Fruit fly (Drosophila melanogaster) whole organism, wandering third instar larva: ENCODE results near the gene CG34181.

ENCODE experiments used
- Abd-B ChIP-seq: fragments of >200 bp; optimal IDR thresholded peaks from 2 replicates; lab custom pipeline; 2017; ENCODE audit warnings: missing biosample characterization, missing genetic modification characterization
- CG9705 ChIP-seq: fragments of 200-800 bp; sonication (Bioruptor generic); optimal IDR thresholded peaks from 2 replicates; lab custom pipeline; 2018; ENCODE audit warnings: missing biosample characterization, mild to moderate bottlenecking, missing genetic modification characterization
- CrebA ChIP-seq: fragments of 200-800 bp; sonication (Bioruptor generic); optimal IDR thresholded peaks from 2 replicates; lab custom pipeline; 2016; ENCODE audit warnings: missing biosample characterization, mild to moderate bottlenecking, missing genetic modification characterization, borderline replicate concordance
- GATAd ChIP-seq: sonication (Bioruptor generic); optimal IDR thresholded peaks from 2 replicates; lab custom pipeline; 2016; ENCODE audit warnings: missing biosample characterization, missing genetic modification characterization
- HLH106 ChIP-seq: fragments of 200-800 bp; optimal IDR thresholded peaks from 3 replicates; lab custom pipeline; 2019; ENCODE audit warnings: missing biosample characterization, mild to moderate bottlenecking, missing genetic modification characterization, moderate library complexity
- Hnf4 ChIP-seq: fragments of 200-800 bp; sonication (Bioruptor generic); optimal IDR thresholded peaks from 2 replicates; lab custom pipeline; 2016; ENCODE audit warnings: missing biosample characterization, mild to moderate bottlenecking, missing genetic modification characterization
- Hr78 ChIP-seq: fragments of >200 bp; optimal IDR thresholded peaks from 2 replicates; lab custom pipeline; 2017; ENCODE audit warnings: missing biosample characterization, missing genetic modification characterization
- Jra ChIP-seq: sonication (Bioruptor generic); optimal IDR thresholded peaks from 2 replicates; lab custom pipeline; 2016; ENCODE audit warnings: missing biosample characterization, missing genetic modification characterization
- Mio ChIP-seq: sonication (Bioruptor generic); optimal IDR thresholded peaks from 2 replicates; lab custom pipeline; 2016; ENCODE audit warnings: missing biosample characterization, missing genetic modification characterization
- Myc ChIP-seq: fragments of >200 bp; optimal IDR thresholded peaks from 2 replicates; lab custom pipeline; 2017
- N ChIP-seq: fragments of >200 bp; optimal IDR thresholded peaks from 2 replicates; lab custom pipeline; 2018; ENCODE audit warnings: missing biosample characterization, missing external identifiers, missing genetic modification characterization
- OdsH ChIP-seq: fragments of 200-800 bp; sonication (Bioruptor generic); optimal IDR thresholded peaks from 2 replicates; lab custom pipeline; 2016; ENCODE audit warnings: missing biosample characterization, mild to moderate bottlenecking, missing genetic modification characterization
- Rel ChIP-seq, 2 experiments: fragments of 200-800 bp; sonication (Bioruptor generic) in 1 of 2; optimal IDR thresholded peaks; 2 replicates in 1 of 2; 3 replicates in 1 of 2; lab custom pipeline; 2016 to 2019; ENCODE audit warnings: mild to moderate bottlenecking in 2 of 2, missing biosample characterization in 2 of 2, missing genetic modification characterization in 2 of 2, moderate library complexity in 1 of 2
- Sp1 ChIP-seq: fragments of 200-800 bp; sonication (Bioruptor generic); optimal IDR thresholded peaks from 3 replicates; lab custom pipeline; 2019; ENCODE audit warnings: missing biosample characterization, mild to moderate bottlenecking, missing genetic modification characterization, moderate library complexity
- Vsx2 ChIP-seq: fragments of 200-300, 225-300 bp; sonication (Bioruptor generic); optimal IDR thresholded peaks from 2 replicates; lab custom pipeline; 2018; ENCODE audit warnings: missing biosample characterization, missing genetic modification characterization; ENCODE audit not compliant: partially characterized antibody
- br ChIP-seq: fragments of 200-800 bp; sonication (Bioruptor generic); optimal IDR thresholded peaks from 2 replicates; lab custom pipeline; 2016; ENCODE audit warnings: missing biosample characterization, missing genetic modification characterization
- brk ChIP-seq: fragments of 200-800 bp; sonication (Bioruptor generic); optimal IDR thresholded peaks from 2 replicates; lab custom pipeline; 2016; ENCODE audit warnings: missing biosample characterization, mild to moderate bottlenecking, missing genetic modification characterization
- dl ChIP-seq, 2 experiments: fragments of 175-275, 200-275 bp in 1 of 2; fragments of 200-275 bp in 1 of 2; sonication (Bioruptor generic); optimal IDR thresholded peaks; lab custom pipeline; 2018; ENCODE audit warnings: mild to moderate bottlenecking in 2 of 2, missing biosample characterization in 2 of 2, missing genetic modification characterization in 2 of 2, moderate library complexity in 2 of 2; ENCODE audit not compliant: partially characterized antibody in 2 of 2, insufficient read depth in 1 of 2
- dmrt93B ChIP-seq: fragments of 200-800 bp; sonication (Bioruptor generic); optimal IDR thresholded peaks from 2 replicates; lab custom pipeline; 2018; ENCODE audit warnings: missing biosample characterization, mild to moderate bottlenecking, missing genetic modification characterization
- ey ChIP-seq: fragments of 200-800 bp; sonication (Bioruptor generic); optimal IDR thresholded peaks from 2 replicates; lab custom pipeline; 2016; ENCODE audit warnings: missing biosample characterization, missing genetic modification characterization
- foxo ChIP-seq, 2 experiments: fragments of 200-800 bp; sonication (Bioruptor generic); optimal IDR thresholded peaks; 2 replicates in 1 of 2; 3 replicates in 1 of 2; lab custom pipeline; 2016 to 2017; ENCODE audit warnings: missing biosample characterization in 2 of 2, missing genetic modification characterization in 2 of 2
- h ChIP-seq: fragments of 200-800 bp; sonication (Bioruptor generic); optimal IDR thresholded peaks from 3 replicates; lab custom pipeline; 2016; ENCODE audit warnings: missing biosample characterization, mild to moderate bottlenecking, missing genetic modification characterization
- pan ChIP-seq: fragments of >200 bp; optimal IDR thresholded peaks from 2 replicates; lab custom pipeline; 2017
- psq ChIP-seq: fragments of 200-800 bp; sonication (Bioruptor generic); optimal IDR thresholded peaks from 3 replicates; lab custom pipeline; 2017; ENCODE audit warnings: missing biosample characterization, mild to moderate bottlenecking, missing genetic modification characterization, moderate library complexity
- sv ChIP-seq: fragments of 200-800 bp; sonication (Bioruptor generic); optimal IDR thresholded peaks from 3 replicates; lab custom pipeline; 2016; ENCODE audit warnings: missing biosample characterization, missing genetic modification characterization
- tai ChIP-seq: sonication (Bioruptor generic); optimal IDR thresholded peaks from 2 replicates; lab custom pipeline; 2016; ENCODE audit warnings: missing biosample characterization, missing genetic modification characterization
- usp ChIP-seq: fragments of >200 bp; optimal IDR thresholded peaks from 2 replicates; lab custom pipeline; 2017; ENCODE audit warnings: missing biosample characterization, missing genetic modification characterization
- woc ChIP-seq: sonication (Bioruptor generic); optimal IDR thresholded peaks from 2 replicates; lab custom pipeline; 2016; ENCODE audit warnings: missing biosample characterization, mild to moderate bottlenecking, missing genetic modification characterization

Gene CG34181

DNA sequence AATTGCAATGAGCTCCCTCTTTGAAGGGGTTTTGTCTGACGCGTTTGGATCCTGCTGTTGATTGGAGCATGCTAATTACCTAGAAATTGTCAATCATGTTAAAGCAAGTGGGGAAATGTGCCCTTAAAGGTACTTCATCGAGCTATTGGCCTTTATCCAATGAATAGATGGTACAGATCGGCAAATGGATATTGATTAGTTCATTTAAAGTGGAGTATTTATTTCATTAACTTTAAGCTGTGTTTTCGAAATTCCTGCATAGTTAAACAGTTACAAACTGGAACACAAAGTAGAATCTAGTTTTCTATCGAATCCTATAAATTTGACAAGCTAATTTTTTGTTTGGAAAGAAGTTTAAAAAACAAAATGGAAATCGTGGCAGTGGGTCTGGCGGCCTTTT lies at the start of gene CG34181:
TSS of gene CG34181 (plus strand) at position 301 of the 400 bp plus-strand sequence.
- no peak for TF ChIP-seq usp (GFP tag; lab: Kevin White, UChicago)
- no peak for TF ChIP-seq N (GFP tag; lab: Kevin White, UChicago)
- no peak for TF ChIP-seq Abd-B
- no peak for TF ChIP-seq brk (GFP tag; lab: Kevin White, UChicago)
- TF ChIP-seq CrebA (GFP tag; lab: Kevin White, UChicago) = no peak
- TF ChIP-seq Myc (lab: Kevin White, UChicago) = no peak
- no peak for TF ChIP-seq OdsH (GFP tag; lab: Kevin White, UChicago)
- TF ChIP-seq CG9705 (GFP tag; lab: Kevin White, UChicago) = no peak
- TF ChIP-seq, all 38 proteins: peak for 0

DNA sequence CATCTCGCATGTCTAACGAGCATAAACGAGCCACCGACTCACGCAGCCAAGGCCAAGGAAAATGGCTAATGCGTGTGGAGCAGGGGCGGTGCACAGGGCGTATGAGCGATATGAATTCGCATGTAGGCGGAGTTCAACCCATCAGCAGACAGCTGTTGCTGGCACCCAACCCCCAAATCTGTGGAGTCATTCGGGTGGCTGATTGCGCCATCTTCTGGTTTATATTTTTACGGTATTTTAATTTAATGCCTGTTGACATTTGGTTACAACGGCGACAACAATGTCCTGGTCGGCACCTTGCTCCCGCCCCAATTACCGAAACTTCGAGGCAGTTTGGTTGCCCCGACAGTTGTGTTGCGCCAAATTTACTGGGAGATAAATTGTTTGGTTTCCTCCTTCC lies 46.4 kb upstream of the CG34181 start:
- no peak for TF ChIP-seq tai (GFP tag; lab: Kevin White, UChicago)
- TF ChIP-seq sv (GFP tag; lab: Kevin White, UChicago) = no peak
- no peak for TF ChIP-seq GATAd (GFP tag; lab: Kevin White, UChicago)
- TF ChIP-seq dmrt93B (GFP tag; lab: Kevin White, UChicago) = no peak
- no peak for TF ChIP-seq Sp1 (GFP tag; lab: Kevin White, UChicago)
- no peak for TF ChIP-seq psq (GFP tag; lab: Kevin White, UChicago)
- TF ChIP-seq foxo (GFP tag; optimal IDR thresholded peaks at IDR 0.05; lab: Kevin White, UChicago) = no peak
- no peak for TF ChIP-seq pan

DNA sequence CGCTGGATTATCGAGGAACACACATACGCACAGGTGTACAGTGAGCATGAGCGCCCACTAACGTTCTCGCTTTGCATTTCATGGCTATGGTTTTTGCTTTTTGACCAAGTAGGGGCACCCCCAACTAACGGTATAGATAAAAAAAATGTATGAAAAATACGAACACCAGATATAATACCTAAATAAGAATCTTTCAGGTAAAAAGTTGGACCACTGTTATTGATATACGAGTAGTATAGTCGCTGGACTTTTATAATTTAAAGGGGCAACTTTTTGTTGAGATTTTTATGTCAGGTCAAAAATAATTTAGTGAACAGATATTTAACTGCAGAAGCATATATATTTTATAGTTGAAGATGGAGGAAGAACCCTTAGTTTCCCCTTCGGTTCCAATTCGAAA lies 40.0 kb upstream of the CG34181 start, which contains the start of gene CG17005:
TSS of gene CG17005 (plus strand) at position 301 of the 400 bp plus-strand sequence.
- TF ChIP-seq Jra (GFP tag; lab: Kevin White, UChicago) (no peak), sv (GFP tag; lab: Kevin White, UChicago) (no peak), dl (GFP tag; optimal IDR thresholded peaks at IDR 0.05; lab: Kevin White, UChicago; ENCODE audit: insufficient read depth in 1 of 2, partially characterized antibody in 2 of 2) (no peak), Hnf4 (GFP tag; lab: Kevin White, UChicago) (no peak), Mio (GFP tag; lab: Kevin White, UChicago) (no peak), ey (GFP tag; lab: Kevin White, UChicago) (no peak), Myc (lab: Kevin White, UChicago) (no peak), br (no peak), usp (GFP tag; lab: Kevin White, UChicago) (no peak)

DNA sequence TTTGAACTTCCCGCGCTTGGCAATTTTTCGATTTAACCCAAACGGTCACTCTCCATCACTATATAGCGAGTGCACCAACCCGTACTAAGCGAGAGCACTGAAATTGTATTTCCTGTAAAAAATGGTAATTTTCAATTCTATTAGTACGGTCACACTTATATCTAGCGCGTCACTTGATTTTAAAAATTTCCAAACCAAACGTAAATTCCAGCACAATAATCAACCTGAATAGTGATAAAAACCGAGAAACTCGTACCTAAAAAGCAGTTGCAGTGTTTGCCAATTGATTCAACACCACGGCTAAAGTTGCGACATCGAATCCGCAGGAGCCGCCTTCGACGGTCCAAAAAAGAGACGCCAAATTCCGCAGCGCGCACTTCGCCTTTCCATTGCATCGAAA lies 36.8 kb upstream of the CG34181 start, which contains the start of gene Cks30A:
TSS of gene Cks30A (plus strand) at position 136 of the 400 bp plus-strand sequence.
- no peak for TF ChIP-seq N (GFP tag; lab: Kevin White, UChicago)
- TF ChIP-seq sv (GFP tag; lab: Kevin White, UChicago) = no peak
- TF ChIP-seq CrebA (GFP tag; lab: Kevin White, UChicago) = no peak
- TF ChIP-seq usp (GFP tag; lab: Kevin White, UChicago) = no peak
- no peak for TF ChIP-seq br
- TF ChIP-seq HLH106 = no peak
- TF ChIP-seq Mio (GFP tag; lab: Kevin White, UChicago) = no peak
- no peak for TF ChIP-seq GATAd (GFP tag; lab: Kevin White, UChicago)

DNA sequence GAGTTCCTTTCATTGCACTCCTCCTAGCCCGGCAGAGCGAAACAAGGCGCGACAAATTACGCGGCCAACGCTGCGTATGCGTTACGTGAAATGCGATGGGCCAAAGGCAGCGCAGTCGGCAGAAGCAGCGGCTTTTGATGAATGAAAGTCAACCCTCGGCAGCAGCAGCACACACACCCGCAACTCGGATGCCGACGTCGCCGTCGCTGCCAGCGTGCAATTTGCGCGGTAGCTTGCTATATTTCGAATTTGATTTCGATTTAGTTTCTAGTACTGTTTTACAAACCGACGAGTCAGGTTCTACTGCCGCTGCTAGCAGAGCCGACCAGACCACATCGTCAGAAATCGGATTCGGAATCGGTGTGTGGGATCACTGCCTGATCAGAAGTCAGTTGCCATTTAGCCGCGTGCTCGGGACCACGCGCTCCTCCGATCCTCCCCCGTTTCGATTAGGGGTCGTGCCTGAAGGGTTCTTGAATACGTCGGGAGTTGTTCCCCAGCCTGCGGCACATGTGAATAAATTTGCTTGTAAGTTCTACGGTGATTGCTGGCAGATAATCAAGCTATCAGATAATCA lies 34.1 kb upstream of the CG34181 start, which contains the start of gene Eaat1:
TSS of gene Eaat1 (plus strand) at position 268 of the 577 bp plus-strand sequence.
- no peak for TF ChIP-seq Vsx2 (GFP tag; lab: Kevin White, UChicago)
- no peak for TF ChIP-seq Rel (GFP tag; optimal IDR thresholded peaks at IDR 0.05; lab: Kevin White, UChicago)
- TF ChIP-seq Rel (tag; optimal IDR thresholded peaks at IDR 0.05; lab: Kevin White, UChicago) = peak; percentile 22
- no peak for TF ChIP-seq Hr78 (GFP tag; lab: Kevin White, UChicago)
- no peak for TF ChIP-seq woc (GFP tag; lab: Kevin White, UChicago)
- no peak for TF ChIP-seq foxo (GFP tag; optimal IDR thresholded peaks at IDR 0.05; lab: Kevin White, UChicago)
- no peak for TF ChIP-seq sv (GFP tag; lab: Kevin White, UChicago)
- TF ChIP-seq Mio (GFP tag; lab: Kevin White, UChicago) = no peak
- TF ChIP-seq h (GFP tag; lab: Kevin White, UChicago) = no peak

DNA sequence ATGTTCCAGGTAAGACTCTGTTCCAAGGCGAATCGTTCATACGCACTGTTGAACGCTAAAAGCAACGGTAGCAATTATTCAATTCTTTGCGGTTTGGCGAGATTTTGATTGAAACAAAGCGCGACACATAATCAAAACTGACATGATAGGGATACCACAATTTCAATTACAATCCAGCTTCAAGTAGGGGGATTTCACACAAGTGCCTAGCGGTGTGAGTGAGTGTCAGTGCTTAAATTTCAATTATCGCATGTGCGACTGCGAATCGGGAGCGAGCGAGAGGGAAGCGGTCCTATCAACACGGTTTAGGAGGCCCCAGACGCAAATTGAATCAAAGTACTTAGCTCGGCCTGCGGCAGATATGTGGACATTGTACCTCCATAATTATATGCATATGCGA lies 28.6 kb upstream of the CG34181 start:
- TF ChIP-seq Rel (GFP tag; optimal IDR thresholded peaks at IDR 0.05; lab: Kevin White, UChicago) = no peak
- peak; percentile 97 for TF ChIP-seq Rel (tag; optimal IDR thresholded peaks at IDR 0.05; lab: Kevin White, UChicago)
- peak; percentile 34 for TF ChIP-seq Hnf4 (GFP tag; lab: Kevin White, UChicago)
- no peak for TF ChIP-seq GATAd (GFP tag; lab: Kevin White, UChicago)
- TF ChIP-seq br = no peak
- no peak for TF ChIP-seq OdsH (GFP tag; lab: Kevin White, UChicago)
- no peak for TF ChIP-seq usp (GFP tag; lab: Kevin White, UChicago)
- no peak for TF ChIP-seq N (GFP tag; lab: Kevin White, UChicago)
